Worm (Caenorhabditis elegans) whole organism, L1 larva: ENCODE measurements around the gene ZK105.1.

Source experiments
- C16A3.4 ChIP-seq: fragments of 150-350 bp; optimal IDR thresholded peaks from 2 replicates; lab custom pipeline; 2014; ENCODE audit warnings: missing biosample characterization, missing genetic modification characterization
- C34B4.2 ChIP-seq: sonication (generic microtip); optimal IDR thresholded peaks from 2 replicates; lab custom pipeline; 2017; ENCODE audit warnings: mild to moderate bottlenecking, missing genetic modification characterization, missing compliant biosample characterization
- Y116A8C.19 ChIP-seq: sonication (generic microtip); optimal IDR thresholded peaks from 2 replicates; lab custom pipeline; 2016; ENCODE audit warnings: missing compliant biosample characterization, missing genetic modification characterization, borderline replicate concordance
- aha-1 ChIP-seq: fragments of 150-350 bp; optimal IDR thresholded peaks from 2 replicates; lab custom pipeline; 2014; ENCODE audit warnings: missing biosample characterization, missing genetic modification characterization
- alr-1 ChIP-seq: fragments of 200-800 bp; sonication (Bioruptor generic); optimal IDR thresholded peaks from 2 replicates; lab custom pipeline; 2018; ENCODE audit warnings: borderline replicate concordance, mild to moderate bottlenecking, missing genetic modification characterization, missing compliant biosample characterization
- ama-1 ChIP-seq: fragments of 150-350 bp; optimal IDR thresholded peaks from 2 replicates; lab custom pipeline; 2014
- blmp-1 ChIP-seq: fragments of 150-350 bp; optimal IDR thresholded peaks from 2 replicates; lab custom pipeline; 2014; ENCODE audit warnings: missing biosample characterization, missing genetic modification characterization
- ceh-63 ChIP-seq: fragments of 200-800 bp; sonication (Bioruptor generic); optimal IDR thresholded peaks from 2 replicates; lab custom pipeline; 2018; ENCODE audit warnings: mild to moderate bottlenecking, missing genetic modification characterization, missing compliant biosample characterization
- ceh-8 ChIP-seq: fragments of 200-800 bp; sonication (Bioruptor generic); optimal IDR thresholded peaks from 2 replicates; lab custom pipeline; 2018; ENCODE audit warnings: mild to moderate bottlenecking, missing genetic modification characterization, moderate library complexity, missing compliant biosample characterization
- ceh-82 ChIP-seq, 3 experiments: fragments of 150-350 bp in 1 of 3; sonication (generic microtip) in 2 of 3; optimal IDR thresholded peaks; 2 replicates each; lab custom pipeline; 2014 to 2017; ENCODE audit warnings: missing biosample characterization in 3 of 3, missing genetic modification characterization in 3 of 3
- efl-3 ChIP-seq: fragments of 200-800 bp; sonication (Bioruptor generic); optimal IDR thresholded peaks from 2 replicates; lab custom pipeline; 2018; ENCODE audit warnings: mild to moderate bottlenecking, missing genetic modification characterization, missing compliant biosample characterization
- egl-27 ChIP-seq, 2 experiments: fragments of 150-350 bp in 1 of 2; sonication (generic microtip); optimal IDR thresholded peaks; 3 replicates each; lab custom pipeline; 2017 to 2018; ENCODE audit warnings: missing biosample characterization in 2 of 2, missing genetic modification characterization in 2 of 2, missing genetic modification reagents in 2 of 2
- elt-2 ChIP-seq: sonication (generic microtip); optimal IDR thresholded peaks from 2 replicates; lab custom pipeline; 2016; ENCODE audit warnings: missing genetic modification characterization, mild to moderate bottlenecking, inconsistent platforms, missing compliant biosample characterization, missing genetic modification reagents
- elt-3 ChIP-seq, 6 experiments: fragments of 150-350 bp in 1 of 6; sonication (generic microtip); optimal IDR thresholded peaks; 2 replicates each; lab custom pipeline; 2017 to 2018; ENCODE audit warnings: missing biosample characterization in 6 of 6, missing genetic modification characterization in 6 of 6, inconsistent platforms in 1 of 6
- ets-5 ChIP-seq: fragments of 200-800 bp; sonication (Bioruptor generic); IDR thresholded peaks from 2 replicates; pipeline ENCODE4 v1.3.6; 2022; ENCODE audit warnings: missing genetic modification characterization, missing compliant biosample characterization
- fkh-10 ChIP-seq: sonication (generic microtip); optimal IDR thresholded peaks from 2 replicates; lab custom pipeline; 2017; ENCODE audit warnings: missing biosample characterization, missing genetic modification reagents, missing genetic modification characterization
- fkh-4 ChIP-seq: sonication (generic microtip); optimal IDR thresholded peaks from 2 replicates; lab custom pipeline; 2016; ENCODE audit warnings: missing compliant biosample characterization, missing genetic modification characterization, borderline replicate concordance
- fkh-8 ChIP-seq: sonication (generic microtip); optimal IDR thresholded peaks from 2 replicates; lab custom pipeline; 2016; ENCODE audit warnings: mild to moderate bottlenecking, missing genetic modification characterization, missing compliant biosample characterization
- fos-1 ChIP-seq: fragments of 150-350 bp; optimal IDR thresholded peaks from 2 replicates; lab custom pipeline; 2014; ENCODE audit warnings: missing biosample characterization, missing genetic modification characterization
- grh-1 ChIP-seq: fragments of 200-800 bp; sonication (Bioruptor generic); IDR thresholded peaks from 2 replicates; pipeline ENCODE4 v1.3.6; 2022; ENCODE audit warnings: missing genetic modification reagents, missing genetic modification characterization, missing compliant biosample characterization
- hpl-2 ChIP-seq: fragments of 150-350 bp; optimal IDR thresholded peaks from 2 replicates; lab custom pipeline; 2014; ENCODE audit warnings: missing biosample characterization, missing genetic modification reagents, missing genetic modification characterization
- irx-1 ChIP-seq: sonication (generic microtip); optimal IDR thresholded peaks from 2 replicates; lab custom pipeline; 2016; ENCODE audit warnings: missing genetic modification characterization, missing compliant biosample characterization
- isw-1 ChIP-seq: fragments of 200-800 bp; sonication (Bioruptor generic); IDR thresholded peaks from 2 replicates; pipeline ENCODE4 v1.3.6; 2022; ENCODE audit warnings: missing genetic modification characterization, missing compliant biosample characterization
- jun-1 ChIP-seq: fragments of 150-350 bp; optimal IDR thresholded peaks from 2 replicates; lab custom pipeline; 2014; ENCODE audit warnings: missing biosample characterization, missing genetic modification reagents, missing genetic modification characterization
- lin-14 ChIP-seq: fragments of 200-800 bp; sonication (Bioruptor generic); optimal IDR thresholded peaks from 2 replicates; lab custom pipeline; 2018; ENCODE audit warnings: mild to moderate bottlenecking, missing genetic modification characterization, moderate library complexity, missing compliant biosample characterization
- lin-15B ChIP-seq: fragments of 150-350 bp; sonication (generic microtip); optimal IDR thresholded peaks from 3 replicates; lab custom pipeline; 2014; ENCODE audit warnings: missing biosample characterization, missing genetic modification characterization
- lir-3 ChIP-seq: sonication (generic microtip); optimal IDR thresholded peaks from 2 replicates; lab custom pipeline; 2016; ENCODE audit warnings: mild to moderate bottlenecking, missing genetic modification characterization, moderate library complexity, missing compliant biosample characterization; ENCODE audit not compliant: poor library complexity
- mdl-1 ChIP-seq, 2 experiments: fragments of 150-350 bp; optimal IDR thresholded peaks; 2 replicates each; lab custom pipeline; 2014 to 2017; ENCODE audit warnings: missing biosample characterization in 2 of 2, missing genetic modification characterization in 2 of 2, inconsistent platforms in 1 of 2
- nhr-11 ChIP-seq: fragments of 150-350 bp; optimal IDR thresholded peaks from 2 replicates; lab custom pipeline; 2014; ENCODE audit warnings: missing biosample characterization, missing genetic modification characterization
- nhr-19 ChIP-seq: fragments of 200-800 bp; sonication (Bioruptor generic); conservative IDR thresholded peaks from 2 replicates; pipeline ENCODE4 v1.3.6; 2022; ENCODE audit warnings: missing genetic modification characterization, missing compliant biosample characterization
- nhr-20 ChIP-seq: sonication (generic microtip); optimal IDR thresholded peaks from 2 replicates; lab custom pipeline; 2016; ENCODE audit warnings: mild to moderate bottlenecking, missing genetic modification characterization, missing compliant biosample characterization
- nhr-28 ChIP-seq: fragments of 150-350 bp; optimal IDR thresholded peaks from 2 replicates; lab custom pipeline; 2014; ENCODE audit warnings: missing biosample characterization, missing genetic modification characterization
- nhr-47 ChIP-seq: sonication (generic microtip); optimal IDR thresholded peaks from 2 replicates; lab custom pipeline; 2016; ENCODE audit warnings: mild to moderate bottlenecking, missing genetic modification characterization, moderate library complexity, missing compliant biosample characterization
- nhr-76 ChIP-seq: sonication (generic microtip); optimal IDR thresholded peaks from 2 replicates; lab custom pipeline; 2017; ENCODE audit warnings: missing biosample characterization, missing genetic modification characterization
- nhr-84 ChIP-seq: sonication (generic microtip); optimal IDR thresholded peaks from 2 replicates; lab custom pipeline; 2017; ENCODE audit warnings: missing biosample characterization, missing genetic modification characterization
- nhr-85 ChIP-seq: sonication (generic microtip); peaks from one replicate; lab custom pipeline; 2016; ENCODE audit warnings: missing genetic modification characterization, inconsistent platforms, missing compliant biosample characterization
- nhr-90 ChIP-seq: sonication (generic microtip); optimal IDR thresholded peaks from 2 replicates; lab custom pipeline; 2016; ENCODE audit warnings: mild to moderate bottlenecking, missing genetic modification characterization, missing compliant biosample characterization; ENCODE audit not compliant: poor library complexity
- pag-3 ChIP-seq: sonication (generic microtip); optimal IDR thresholded peaks from 2 replicates; lab custom pipeline; 2017; ENCODE audit warnings: missing genetic modification characterization, mild to moderate bottlenecking, missing compliant biosample characterization, antibody characterized with exemption, borderline replicate concordance; ENCODE audit not compliant: insufficient read depth
- skn-1 ChIP-seq: fragments of 150-350 bp; optimal IDR thresholded peaks from 2 replicates; lab custom pipeline; 2014; ENCODE audit warnings: missing biosample characterization, missing genetic modification characterization
- sptf-1 ChIP-seq: fragments of 150-350 bp; optimal IDR thresholded peaks from 2 replicates; lab custom pipeline; 2014; ENCODE audit warnings: missing biosample characterization, missing genetic modification characterization
- swsn-7 ChIP-seq: sonication (generic microtip); optimal IDR thresholded peaks from 2 replicates; lab custom pipeline; 2016; ENCODE audit warnings: missing genetic modification characterization, missing compliant biosample characterization
- tlp-1 ChIP-seq: fragments of 150-350 bp; optimal IDR thresholded peaks from 2 replicates; lab custom pipeline; 2014; ENCODE audit warnings: missing biosample characterization, missing genetic modification characterization
- unc-130 ChIP-seq: fragments of 150-350 bp; optimal IDR thresholded peaks from 2 replicates; lab custom pipeline; 2017; ENCODE audit warnings: missing biosample characterization, missing genetic modification characterization, inconsistent platforms
- unc-30 ChIP-seq: sonication (generic microtip); optimal IDR thresholded peaks from 2 replicates; lab custom pipeline; 2017; ENCODE audit warnings: missing biosample characterization, missing genetic modification characterization
- unc-62 ChIP-seq: fragments of 150-350 bp; optimal IDR thresholded peaks from 2 replicates; lab custom pipeline; 2014; ENCODE audit warnings: missing biosample characterization, missing genetic modification reagents, missing genetic modification characterization
- unc-86 ChIP-seq: sonication (generic microtip); optimal IDR thresholded peaks from 2 replicates; lab custom pipeline; 2016; ENCODE audit warnings: missing genetic modification characterization, missing compliant biosample characterization
- unc-98 ChIP-seq: fragments of 200-800 bp; sonication (Bioruptor generic); IDR thresholded peaks from 2 replicates; pipeline ENCODE4 v1.3.6; 2022; ENCODE audit warnings: missing genetic modification characterization, missing compliant biosample characterization
- vab-15 ChIP-seq: sonication (generic microtip); optimal IDR thresholded peaks from 2 replicates; lab custom pipeline; 2017; ENCODE audit warnings: missing genotype, mild to moderate bottlenecking, missing genetic modification characterization, missing compliant biosample characterization
- xbp-1 ChIP-seq: sonication (generic microtip); optimal IDR thresholded peaks from 2 replicates; lab custom pipeline; 2016; ENCODE audit warnings: missing genetic modification characterization, missing compliant biosample characterization
- zag-1 ChIP-seq: fragments of 150-350 bp; optimal IDR thresholded peaks from 2 replicates; lab custom pipeline; 2014; ENCODE audit warnings: missing biosample characterization, missing genetic modification characterization
- ztf-4 ChIP-seq: fragments of 150-350 bp; optimal IDR thresholded peaks from 2 replicates; lab custom pipeline; 2014; ENCODE audit warnings: missing biosample characterization, missing genetic modification characterization

Gene ZK105.1

DNA sequence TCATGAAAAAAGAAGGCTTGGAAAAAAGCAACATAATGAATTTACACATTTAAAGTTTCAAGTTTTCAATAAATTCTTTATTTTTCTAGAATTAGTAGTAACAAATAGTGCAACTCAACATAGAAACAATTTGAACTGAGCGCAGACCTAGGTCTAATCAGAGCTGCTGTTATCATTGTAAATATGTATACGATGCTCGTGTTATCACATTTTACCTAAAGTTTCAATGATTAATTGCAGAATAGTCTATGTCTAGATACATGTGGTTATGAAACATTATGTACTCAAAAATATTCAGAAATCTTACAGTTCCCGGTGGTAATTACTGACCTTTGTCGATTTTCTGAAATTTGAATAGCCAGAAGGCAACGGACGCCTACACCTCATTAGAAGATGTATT, 42.2 kb downstream of the ZK105.1 start:
- TF ChIP-seq elt-2 (tag; lab: Kevin White, UChicago) (peak; percentile 38), fkh-4 (tag; lab: Kevin White, UChicago) (no peak), sptf-1 (no peak)

DNA sequence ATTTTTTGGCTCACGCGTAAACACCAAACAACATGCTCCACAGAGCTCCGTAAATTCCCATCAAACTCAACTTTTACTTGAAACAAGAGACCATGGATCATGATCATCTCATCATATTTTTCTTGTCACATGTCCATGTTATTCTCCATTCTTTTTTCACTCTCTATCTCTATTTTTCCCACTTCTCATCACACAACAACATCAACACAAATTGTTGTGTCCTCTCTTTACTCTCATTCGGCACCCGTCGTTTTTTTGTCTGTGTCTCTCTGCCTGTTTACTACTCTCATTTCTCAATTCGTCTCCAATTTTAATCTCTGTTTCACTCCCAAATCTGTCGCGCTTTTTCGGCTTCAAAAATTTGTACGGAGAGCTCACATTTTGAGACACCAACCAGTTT, 45.5 kb downstream of the ZK105.1 start:
- TF ChIP-seq fos-1 (tag; lab: Kevin White, UChicago), result peak; percentile 49
- TF ChIP-seq fkh-10 (GFP tag; lab: Kevin White, UChicago), result peak; percentile 24
- no peak for TF ChIP-seq sptf-1
- TF ChIP-seq swsn-7 (tag; lab: Kevin White, UChicago), result peak; percentile 39
- peak; percentile 20 for TF ChIP-seq C16A3.4 (tag; lab: Kevin White, UChicago)
- TF ChIP-seq lin-14 (GFP tag; lab: Kevin White, UChicago), result peak; percentile 97
- no peak for TF ChIP-seq egl-27 (tag; optimal IDR thresholded peaks at IDR 0.05; lab: Kevin White, UChicago)
- no peak for TF ChIP-seq pag-3 (tag; lab: Kevin White, UChicago)
- TF ChIP-seq hpl-2 (GFP tag; lab: Kevin White, UChicago), result no peak
- TF ChIP-seq nhr-90, result no peak
- TF ChIP-seq fkh-8, result no peak
- TF ChIP-seq ceh-82 (tag; optimal IDR thresholded peaks at IDR 0.05; lab: Kevin White, UChicago), result peak in 1 of 3 experiments; percentile 57
- TF ChIP-seq unc-130, result peak; percentile 44
- TF ChIP-seq ets-5, result no peak
- no peak for TF ChIP-seq nhr-84 (tag; lab: Kevin White, UChicago)
- TF ChIP-seq efl-3 (GFP tag; lab: Kevin White, UChicago), result no peak
- no peak for TF ChIP-seq nhr-28
- TF ChIP-seq ztf-4 (tag; lab: Kevin White, UChicago), result no peak
- TF ChIP-seq unc-98 (GFP tag; lab: Robert Waterston, UW), result no peak
- TF ChIP-seq mdl-1 (tag; optimal IDR thresholded peaks at IDR 0.05; lab: Kevin White, UChicago), result peak in 1 of 2 experiments; percentile 73
- no peak for TF ChIP-seq tlp-1
- TF ChIP-seq unc-30, result no peak
- no peak for TF ChIP-seq aha-1 (tag; lab: Kevin White, UChicago)
- TF ChIP-seq nhr-11 (tag; lab: Kevin White, UChicago), result no peak
- TF ChIP-seq elt-3 (tag; optimal IDR thresholded peaks at IDR 0.05; lab: Kevin White, UChicago), result peak in 3 of 6 experiments; percentile 7 to 61 (median 26)
- no peak for TF ChIP-seq jun-1
- TF ChIP-seq nhr-47 (tag; lab: Kevin White, UChicago), result peak; percentile 46
- peak; percentile 84 for TF ChIP-seq nhr-20
- TF ChIP-seq Y116A8C.19, result no peak
- peak; percentile 53 for TF ChIP-seq irx-1 (tag; lab: Kevin White, UChicago)
- TF ChIP-seq unc-62 (GFP tag; lab: Kevin White, UChicago), result no peak
- TF ChIP-seq skn-1 (tag; lab: Kevin White, UChicago), result no peak
- peak; percentile 19; the same call in 1 of the 2 replicates for TF ChIP-seq isw-1
- TF ChIP-seq xbp-1 (tag; lab: Kevin White, UChicago), result peak; percentile 45
- TF ChIP-seq nhr-85 (tag; lab: Kevin White, UChicago), result peak; percentile 91
- TF ChIP-seq unc-86 (tag; lab: Kevin White, UChicago), result no peak
- no peak for TF ChIP-seq nhr-76
- no peak for TF ChIP-seq C34B4.2 (tag; lab: Kevin White, UChicago)
- TF ChIP-seq ama-1, result no peak
- no peak for TF ChIP-seq grh-1 (GFP tag; lab: Robert Waterston, UW)
- TF ChIP-seq alr-1 (tag; lab: Kevin White, UChicago), result no peak
- peak; percentile 56 for TF ChIP-seq lir-3 (tag; lab: Kevin White, UChicago)
- peak; percentile 72 for TF ChIP-seq vab-15 (tag; lab: Kevin White, UChicago)
- TF ChIP-seq ceh-8 (GFP tag; lab: Kevin White, UChicago), result no peak
- TF ChIP-seq nhr-19, result peak; percentile 58
- TF ChIP-seq blmp-1 (tag; lab: Kevin White, UChicago), result peak; percentile 83
- no peak for TF ChIP-seq ceh-63 (GFP tag; lab: Kevin White, UChicago)
- peak; percentile 13 for TF ChIP-seq zag-1
- no peak for TF ChIP-seq lin-15B (tag; lab: Kevin White, UChicago)
